Worm (Caenorhabditis elegans) whole organism, L3 larva: Measurements from ENCODE around the gene fkh-5.

Experiments
- ZK546.5 ChIP-seq: sonication (generic microtip); optimal IDR thresholded peaks from 2 replicates; lab custom pipeline; 2017; ENCODE audit warnings: missing biosample characterization, missing genetic modification characterization
- aly-2 ChIP-seq: fragments of 150-350 bp; optimal IDR thresholded peaks from 2 replicates; lab custom pipeline; 2014; ENCODE audit warnings: missing biosample characterization, missing genetic modification characterization
- ceh-16 ChIP-seq: sonication (generic microtip); optimal IDR thresholded peaks from 2 replicates; lab custom pipeline; 2017; ENCODE audit warnings: missing biosample characterization, missing genetic modification characterization
- ceh-82 ChIP-seq: fragments of 150-350 bp; optimal IDR thresholded peaks from 2 replicates; lab custom pipeline; 2014; ENCODE audit warnings: missing biosample characterization, missing genetic modification characterization
- ceh-9 ChIP-seq: sonication (generic microtip); optimal IDR thresholded peaks from 2 replicates; lab custom pipeline; 2018; ENCODE audit warnings: missing biosample characterization, missing genetic modification characterization
- daf-12 ChIP-seq: fragments of 150-350 bp; optimal IDR thresholded peaks from 2 replicates; lab custom pipeline; 2014; ENCODE audit warnings: missing biosample characterization, missing genetic modification reagents, missing genetic modification characterization
- egl-27 ChIP-seq: sonication (generic microtip); optimal IDR thresholded peaks from 4 replicates; lab custom pipeline; 2017; ENCODE audit warnings: missing biosample characterization, missing genetic modification reagents, missing genetic modification characterization
- elt-1 ChIP-seq: fragments of 150-350 bp; optimal IDR thresholded peaks from 2 replicates; lab custom pipeline; 2014; ENCODE audit warnings: missing biosample characterization, missing genetic modification characterization
- elt-2 ChIP-seq: sonication (generic microtip); optimal IDR thresholded peaks from 2 replicates; lab custom pipeline; 2016; ENCODE audit warnings: missing genetic modification reagents, mild to moderate bottlenecking, missing genetic modification characterization, missing compliant biosample characterization
- elt-3 ChIP-seq, 3 experiments: fragments of 150-350 bp in 1 of 3; sonication (generic microtip) in 2 of 3; optimal IDR thresholded peaks; 2 replicates in 2 of 3; 4 replicates in 1 of 3; lab custom pipeline; 2014 to 2017; ENCODE audit warnings: missing biosample characterization in 3 of 3, missing genetic modification characterization in 3 of 3
- eor-1 ChIP-seq, 2 experiments: fragments of 150-350 bp; optimal IDR thresholded peaks; 2 replicates each; lab custom pipeline; 2014 to 2018; ENCODE audit warnings: missing biosample characterization in 2 of 2, missing genetic modification characterization in 2 of 2
- fkh-10 ChIP-seq: sonication (generic microtip); optimal IDR thresholded peaks from 2 replicates; lab custom pipeline; 2017; ENCODE audit warnings: missing biosample characterization, missing genetic modification reagents, missing genetic modification characterization
- fkh-2 ChIP-seq: fragments of 150-350 bp; optimal IDR thresholded peaks from 2 replicates; lab custom pipeline; 2014; ENCODE audit warnings: missing biosample characterization, missing genetic modification reagents, missing genetic modification characterization
- hmg-11 ChIP-seq: sonication (generic microtip); optimal IDR thresholded peaks from 2 replicates; lab custom pipeline; 2016; ENCODE audit warnings: missing genetic modification characterization, missing compliant biosample characterization
- jun-1 ChIP-seq: fragments of 150-350 bp; optimal IDR thresholded peaks from 2 replicates; lab custom pipeline; 2014; ENCODE audit warnings: missing biosample characterization, missing genetic modification reagents, missing genetic modification characterization
- lin-15B ChIP-seq: fragments of 150-350 bp; optimal IDR thresholded peaks from 2 replicates; lab custom pipeline; 2014; ENCODE audit warnings: missing biosample characterization, missing genetic modification characterization
- lsy-12 ChIP-seq: sonication (generic microtip); optimal IDR thresholded peaks from 2 replicates; lab custom pipeline; 2016; ENCODE audit warnings: mild to moderate bottlenecking, missing genetic modification characterization, missing compliant biosample characterization
- mdl-1 ChIP-seq: fragments of 150-350 bp; optimal IDR thresholded peaks from 2 replicates; lab custom pipeline; 2014; ENCODE audit warnings: missing biosample characterization, missing genetic modification characterization
- mml-1 ChIP-seq: fragments of 150-350 bp; sonication (generic microtip); optimal IDR thresholded peaks from 3 replicates; lab custom pipeline; 2014; ENCODE audit warnings: missing biosample characterization, missing genetic modification characterization
- nfya-1 ChIP-seq: sonication (generic microtip); optimal IDR thresholded peaks from 2 replicates; lab custom pipeline; 2017; ENCODE audit warnings: missing genetic modification characterization, mild to moderate bottlenecking, missing compliant biosample characterization, antibody characterized with exemption, moderate library complexity; ENCODE audit not compliant: insufficient read depth
- nhr-11 ChIP-seq: fragments of 150-350 bp; optimal IDR thresholded peaks from 2 replicates; lab custom pipeline; 2014; ENCODE audit warnings: missing biosample characterization, missing genetic modification characterization
- nhr-23 ChIP-seq: fragments of 150-350 bp; optimal IDR thresholded peaks from 2 replicates; lab custom pipeline; 2014; ENCODE audit warnings: missing biosample characterization, missing genetic modification reagents, missing genetic modification characterization
- nhr-28 ChIP-seq: fragments of 150-350 bp; optimal IDR thresholded peaks from 2 replicates; lab custom pipeline; 2014; ENCODE audit warnings: missing biosample characterization, missing genetic modification characterization
- nhr-43 ChIP-seq: sonication (generic microtip); optimal IDR thresholded peaks from 2 replicates; lab custom pipeline; 2016; ENCODE audit warnings: mild to moderate bottlenecking, missing genetic modification characterization, missing compliant biosample characterization; ENCODE audit not compliant: poor library complexity, severe bottlenecking
- nhr-77 ChIP-seq: fragments of 150-350 bp; optimal IDR thresholded peaks from 2 replicates; lab custom pipeline; 2014; ENCODE audit warnings: missing biosample characterization, missing genetic modification characterization
- pha-4 ChIP-seq: fragments of 150-350 bp; optimal IDR thresholded peaks from 2 replicates; lab custom pipeline; 2014; ENCODE audit warnings: missing biosample characterization, missing genetic modification reagents, missing genetic modification characterization
- skn-1 ChIP-seq: fragments of 150-350 bp; optimal IDR thresholded peaks from 2 replicates; lab custom pipeline; 2014; ENCODE audit warnings: missing biosample characterization, missing genetic modification characterization
- snpc-4 ChIP-seq: fragments of 150-350 bp; optimal IDR thresholded peaks from 2 replicates; lab custom pipeline; 2014; ENCODE audit warnings: missing biosample characterization, missing genetic modification characterization
- tbx-2 ChIP-seq: sonication (generic microtip); optimal IDR thresholded peaks from 2 replicates; lab custom pipeline; 2016; ENCODE audit warnings: mild to moderate bottlenecking, missing genetic modification characterization, missing compliant biosample characterization
- unc-39 ChIP-seq: sonication (generic microtip); optimal IDR thresholded peaks from 4 replicates; lab custom pipeline; 2017; ENCODE audit warnings: missing biosample characterization, missing genetic modification characterization
- unc-62 ChIP-seq: fragments of 150-350 bp; sonication (generic microtip); optimal IDR thresholded peaks from 4 replicates; lab custom pipeline; 2014; ENCODE audit warnings: missing biosample characterization, missing genetic modification reagents, missing genetic modification characterization
- zag-1 ChIP-seq: fragments of 150-350 bp; optimal IDR thresholded peaks from 2 replicates; lab custom pipeline; 2014; ENCODE audit warnings: missing biosample characterization, missing genetic modification characterization

Gene fkh-5

ce11 chrIII:4796536-4796935 lies 47.9 kb upstream of the fkh-5 start, which contains the start of gene tag-325:
TSS of gene tag-325 (plus strand) at chrIII:4796836.
- TF ChIP-seq skn-1 (tag; lab: Kevin White, UChicago) (no peak), aly-2 (tag; lab: Kevin White, UChicago) (no peak), ceh-9 (tag; lab: Kevin White, UChicago) (no peak), unc-62 (GFP tag; lab: Kevin White, UChicago) (no peak), elt-2 (tag; lab: Kevin White, UChicago) (peak; percentile 21), ceh-82 (tag; lab: Kevin White, UChicago) (no peak)
- TF ChIP-seq, all 47 proteins: peak for 1

ce11 chrIII:4802707-4803106 lies 41.8 kb upstream of the fkh-5 start, which contains the start of gene metl-5:
TSS of gene metl-5 (plus strand) at chrIII:4803007.
- TF ChIP-seq nhr-43 (tag; lab: Kevin White, UChicago) (no peak), skn-1 (tag; lab: Kevin White, UChicago) (no peak), elt-3 (tag; optimal IDR thresholded peaks at IDR 0.05; lab: Kevin White, UChicago) (no peak), unc-39 (tag; lab: Kevin White, UChicago) (no peak), snpc-4 (no peak)
- TF ChIP-seq, all 47 proteins: peak for 0

- TF ChIP-seq daf-12 (tag; lab: Kevin White, UChicago) (no peak), ceh-82 (tag; lab: Kevin White, UChicago) (no peak), egl-27 (tag; lab: Kevin White, UChicago) (no peak), fkh-2 (tag; lab: Kevin White, UChicago) (no peak), nhr-28 (tag; lab: Kevin White, UChicago) (no peak), snpc-4 (no peak), skn-1 (tag; lab: Kevin White, UChicago) (no peak), elt-2 (tag; lab: Kevin White, UChicago) (no peak), tbx-2 (no peak), mml-1 (tag; lab: Kevin White, UChicago) (no peak), pha-4 (no peak), zag-1 (tag; lab: Kevin White, UChicago) (no peak), lin-15B (tag; lab: Kevin White, UChicago) (no peak), jun-1 (no peak), elt-3 (tag; optimal IDR thresholded peaks at IDR 0.05; lab: Kevin White, UChicago) (no peak), elt-1 (tag; lab: Kevin White, UChicago) (no peak), ZK546.5 (tag; lab: Kevin White, UChicago) (no peak), nhr-23 (tag; lab: Kevin White, UChicago) (no peak), unc-39 (tag; lab: Kevin White, UChicago) (no peak), nhr-77 (tag; lab: Kevin White, UChicago) (no peak)
Measured at ce11 chrIII:4806345-4806744, 38.1 kb upstream of the fkh-5 start.

ce11 chrIII:4808089-4808488 lies 36.4 kb upstream of the fkh-5 start:
- no peak for TF ChIP-seq elt-2 (tag; lab: Kevin White, UChicago)
- TF ChIP-seq nfya-1 (tag; lab: Kevin White, UChicago): peak; percentile 98

- TF ChIP-seq nhr-23 (tag; lab: Kevin White, UChicago) (no peak), lsy-12 (tag; lab: Kevin White, UChicago) (no peak), elt-1 (tag; lab: Kevin White, UChicago) (no peak), aly-2 (tag; lab: Kevin White, UChicago) (no peak), eor-1 (tag; optimal IDR thresholded peaks at IDR 0.05; lab: Kevin White, UChicago) (no peak), ceh-9 (tag; lab: Kevin White, UChicago) (no peak), unc-62 (GFP tag; lab: Kevin White, UChicago) (no peak), lin-15B (tag; lab: Kevin White, UChicago) (no peak)
Measured at ce11 chrIII:4809526-4810153, 34.8 kb upstream of the fkh-5 start, which contains the start of gene pal-1. TSS of gene pal-1 (minus strand) at chrIII:4809576.

ce11 chrIII:4811195-4811594 lies 33.3 kb upstream of the fkh-5 start, which contains the start of gene C38D4.7:
TSS of gene C38D4.7 (minus strand) at chrIII:4811295.
- no peak for TF ChIP-seq aly-2 (tag; lab: Kevin White, UChicago)
- no peak for TF ChIP-seq fkh-10
- no peak for TF ChIP-seq ceh-16 (tag; lab: Kevin White, UChicago)
- TF ChIP-seq ceh-82 (tag; lab: Kevin White, UChicago): no peak
- no peak for TF ChIP-seq elt-3 (tag; optimal IDR thresholded peaks at IDR 0.05; lab: Kevin White, UChicago)
- no peak for TF ChIP-seq nhr-11 (tag; lab: Kevin White, UChicago)
- TF ChIP-seq hmg-11 (tag; lab: Kevin White, UChicago): no peak
- TF ChIP-seq mdl-1 (tag; lab: Kevin White, UChicago): no peak
- TF ChIP-seq, all 47 proteins: peak for 0
